Fruit fly (Drosophila melanogaster): ENCODE results near the gene GNBP2.

GNBP2 gene

DNA sequence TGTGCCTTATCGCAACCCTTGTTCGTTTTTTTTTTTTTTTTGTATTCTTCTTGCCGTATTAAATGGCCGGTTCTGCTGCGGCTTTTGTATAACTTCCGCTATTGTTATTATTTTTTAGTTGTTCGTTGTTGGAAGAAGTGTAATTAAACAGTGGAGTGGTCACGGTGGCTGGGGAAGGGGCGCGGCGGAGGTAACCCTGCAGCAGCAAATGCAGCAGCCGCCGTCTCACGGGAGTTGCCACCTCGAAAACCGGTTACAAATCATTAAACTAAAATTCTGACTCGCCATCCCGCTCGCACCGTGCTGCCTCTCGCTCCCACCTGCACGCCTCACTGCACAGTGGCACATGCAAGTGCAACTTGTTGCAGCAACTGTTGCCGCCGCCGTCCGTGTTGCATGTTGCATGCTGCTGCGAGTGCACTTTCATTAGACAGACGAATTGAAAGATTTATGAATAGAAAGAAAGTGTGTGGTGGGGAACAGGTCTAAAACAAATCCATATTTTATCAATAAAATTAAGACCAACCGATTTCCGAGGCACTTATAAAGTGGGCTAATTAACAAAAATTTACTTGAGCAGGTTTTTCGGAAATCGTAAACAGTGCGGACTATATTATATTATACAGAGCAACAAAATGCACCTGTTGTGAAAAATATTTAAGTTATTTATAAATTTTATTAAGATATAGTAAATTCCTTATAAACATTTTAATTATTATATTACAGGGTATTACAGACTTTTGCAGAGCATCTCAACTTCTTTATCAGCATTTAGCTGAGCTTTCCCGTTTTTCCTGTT is 47.4 kb downstream of the GNBP2 start:
- peak; percentile 66 for TF ChIP-seq CG8301 (tag; optimal IDR thresholded peaks at IDR 0.05)
- no peak for TF ChIP-seq CG10348 (GFP tag; IDR thresholded peaks at IDR 0.05)
- no peak for TF ChIP-seq rn (GFP tag; IDR thresholded peaks at IDR 0.05)
- peak; percentile 13; the same call in 1 of the 2 replicates for TF ChIP-seq CG12605 (GFP tag; IDR thresholded peaks at IDR 0.05)
- peak; percentile 58 for TF ChIP-seq CG13204 (GFP tag; optimal IDR thresholded peaks at IDR 0.05)
- TF ChIP-seq CG14655 (GFP tag; optimal IDR thresholded peaks at IDR 0.05): peak; percentile 73

dm6 chr3L:18626451-18627079 is 48.6 kb downstream of the GNBP2 start:
- TF ChIP-seq D1 (tag; optimal IDR thresholded peaks at IDR 0.05): no peak
- TF ChIP-seq Pif1B (GFP tag; optimal IDR thresholded peaks at IDR 0.05): no peak
- no peak for TF ChIP-seq CG13204 (GFP tag; optimal IDR thresholded peaks at IDR 0.05)
- no peak for TF ChIP-seq EcR (GFP tag; optimal IDR thresholded peaks at IDR 0.05)
- peak; percentile 66; the same call in 1 of the 3 replicates for TF ChIP-seq CG4496 (GFP tag; IDR thresholded peaks at IDR 0.05)
- TF ChIP-seq CG14655 (GFP tag; optimal IDR thresholded peaks at IDR 0.05): peak; percentile 44
- no peak for TF ChIP-seq CG17806 (tag; optimal IDR thresholded peaks at IDR 0.05)
- TF ChIP-seq Ets98B (GFP tag; IDR thresholded peaks at IDR 0.05): peak; percentile 55
- 0 out of 2 replicates have a peak, but pooled peaks have one; percentile 7 for TF ChIP-seq rn (GFP tag; IDR thresholded peaks at IDR 0.05)
- no peak for TF ChIP-seq CG10348 (GFP tag; IDR thresholded peaks at IDR 0.05)
- TF ChIP-seq CG12605 (GFP tag; IDR thresholded peaks at IDR 0.05): peak; percentile 30; the same call in 1 of the 2 replicates
- TF ChIP-seq CG34367 (tag; optimal IDR thresholded peaks at IDR 0.05): no peak
- TF ChIP-seq CG8301 (tag; optimal IDR thresholded peaks at IDR 0.05): peak; percentile 42
- no peak for TF ChIP-seq CG8159 (tag; optimal IDR thresholded peaks at IDR 0.05)
- TF ChIP-seq CG15710 (tag; optimal IDR thresholded peaks at IDR 0.05): no peak
- TF ChIP-seq Snoo (tag; optimal IDR thresholded peaks at IDR 0.05): no peak
- peak; percentile 61; the same call in 1 of the 3 replicates for TF ChIP-seq fd96Ca (GFP tag; IDR thresholded peaks at IDR 0.05)
- peak; percentile 72 for TF ChIP-seq CG32121 (GFP tag; IDR thresholded peaks at IDR 0.05)
- peak; percentile 49 for TF ChIP-seq Pif1A (GFP tag; optimal IDR thresholded peaks at IDR 0.05)
- TF ChIP-seq CG9948 (tag; optimal IDR thresholded peaks at IDR 0.05): peak; percentile 2

DNA sequence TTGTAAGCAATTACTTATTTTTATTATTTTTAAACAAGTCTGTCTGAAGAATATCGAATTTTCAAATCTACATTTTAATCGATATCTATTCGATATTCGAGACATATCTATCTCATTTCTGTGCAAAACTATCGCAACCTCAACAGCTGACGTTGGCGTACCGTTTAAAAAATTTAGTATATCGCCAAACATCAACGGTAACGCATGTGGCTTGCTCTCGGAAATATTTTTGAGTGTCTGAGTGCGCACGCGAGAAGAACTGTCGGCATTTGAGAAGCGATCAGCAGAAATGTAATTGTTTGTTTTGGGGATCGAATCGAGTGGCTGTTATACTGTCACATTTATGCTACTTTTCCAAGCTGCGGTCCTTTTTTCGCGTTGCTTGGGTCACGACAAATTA is 49.4 kb downstream of the GNBP2 start, which contains the start of gene MYPT-75D:
TSS of gene MYPT-75D (plus strand) at position 174 of the 400 bp plus-strand sequence.
- TF ChIP-seq Ets98B (GFP tag; IDR thresholded peaks at IDR 0.05) (peak; percentile 9; the same call in 1 of the 2 replicates), CG4496 (GFP tag; IDR thresholded peaks at IDR 0.05) (no peak), CG12605 (GFP tag; IDR thresholded peaks at IDR 0.05) (peak; percentile 22; the same call in 1 of the 2 replicates), EcR (GFP tag; optimal IDR thresholded peaks at IDR 0.05) (peak; percentile 3)
